Worm (Caenorhabditis elegans) whole organism, late embryonic: Measurements from ENCODE around the gene cnnm-1.

Experiments
- K09A11.1 ChIP-seq: sonication (generic microtip); optimal IDR thresholded peaks from 2 replicates; lab custom pipeline; 2017; ENCODE audit warnings: antibody characterized with exemption, mild to moderate bottlenecking, missing genetic modification characterization, missing compliant biosample characterization; ENCODE audit not compliant: insufficient read depth
- ceh-24 ChIP-seq: sonication (generic microtip); optimal IDR thresholded peaks from 2 replicates; lab custom pipeline; 2016; ENCODE audit warnings: mild to moderate bottlenecking, missing genetic modification characterization, missing compliant biosample characterization
- ceh-30 ChIP-seq: fragments of 150-350 bp; optimal IDR thresholded peaks from 2 replicates; lab custom pipeline; 2014; ENCODE audit warnings: missing biosample characterization, missing genetic modification characterization
- ceh-31 ChIP-seq: sonication (generic microtip); optimal IDR thresholded peaks from 2 replicates; lab custom pipeline; 2016; ENCODE audit warnings: missing genetic modification characterization, missing compliant biosample characterization
- ceh-6 ChIP-seq: fragments of 200-800 bp; sonication (Bioruptor generic); optimal IDR thresholded peaks from 2 replicates; lab custom pipeline; 2018; ENCODE audit warnings: mild to moderate bottlenecking, missing genetic modification characterization, missing compliant biosample characterization
- dve-1 ChIP-seq: sonication (generic microtip); optimal IDR thresholded peaks from 2 replicates; lab custom pipeline; 2017; ENCODE audit warnings: antibody characterized with exemption, mild to moderate bottlenecking, missing genetic modification characterization, missing compliant biosample characterization
- elt-2 ChIP-seq: sonication (generic microtip); optimal IDR thresholded peaks from 2 replicates; lab custom pipeline; 2016; ENCODE audit warnings: missing genetic modification reagents, missing genetic modification characterization, missing compliant biosample characterization
- elt-4 ChIP-seq: sonication (generic microtip); optimal IDR thresholded peaks from 2 replicates; lab custom pipeline; 2016; ENCODE audit warnings: missing genetic modification characterization, missing compliant biosample characterization
- fax-1 ChIP-seq: sonication (generic microtip); optimal IDR thresholded peaks from 2 replicates; lab custom pipeline; 2016; ENCODE audit warnings: missing genotype, missing genetic modification characterization, missing compliant biosample characterization
- gmeb-2 ChIP-seq: sonication (generic microtip); optimal IDR thresholded peaks from 2 replicates; lab custom pipeline; 2016; ENCODE audit warnings: missing genetic modification characterization, inconsistent platforms, missing compliant biosample characterization
- hlh-13 ChIP-seq: fragments of 200-800 bp; sonication (Bioruptor generic); optimal IDR thresholded peaks from 2 replicates; lab custom pipeline; 2018; ENCODE audit warnings: mild to moderate bottlenecking, missing genetic modification characterization, missing compliant biosample characterization
- hlh-30 ChIP-seq: sonication (generic microtip); optimal IDR thresholded peaks from 2 replicates; lab custom pipeline; 2017; ENCODE audit warnings: antibody characterized with exemption, missing genetic modification characterization, missing compliant biosample characterization; ENCODE audit not compliant: insufficient read depth
- hlh-6 ChIP-seq: sonication (generic microtip); optimal IDR thresholded peaks from 2 replicates; lab custom pipeline; 2016; ENCODE audit warnings: missing genotype, missing genetic modification characterization, missing compliant biosample characterization
- hlh-8 ChIP-seq: sonication (generic microtip); optimal IDR thresholded peaks from 2 replicates; lab custom pipeline; 2016; ENCODE audit warnings: missing genotype, missing genetic modification characterization, missing compliant biosample characterization
- lin-11 ChIP-seq: fragments of 200-800 bp; sonication (Bioruptor generic); optimal IDR thresholded peaks from 2 replicates; lab custom pipeline; 2018; ENCODE audit warnings: mild to moderate bottlenecking, missing genetic modification characterization, missing compliant biosample characterization
- mec-3 ChIP-seq: sonication (generic microtip); optimal IDR thresholded peaks from 2 replicates; lab custom pipeline; 2016; ENCODE audit warnings: borderline replicate concordance, missing genetic modification characterization, missing compliant biosample characterization
- nhr-11 ChIP-seq: fragments of 150-350 bp; optimal IDR thresholded peaks from 2 replicates; lab custom pipeline; 2014; ENCODE audit warnings: missing biosample characterization, missing genetic modification characterization
- nhr-232 ChIP-seq: sonication (generic microtip); optimal IDR thresholded peaks from 2 replicates; lab custom pipeline; 2016; ENCODE audit warnings: missing genetic modification characterization, missing compliant biosample characterization
- odd-2 ChIP-seq: sonication (generic microtip); optimal IDR thresholded peaks from 2 replicates; lab custom pipeline; 2017; ENCODE audit warnings: antibody characterized with exemption, mild to moderate bottlenecking, missing genetic modification characterization, missing compliant biosample characterization
- pat-9 ChIP-seq: fragments of 200-800 bp; sonication (Bioruptor generic); optimal IDR thresholded peaks from 2 replicates; lab custom pipeline; 2018; ENCODE audit warnings: mild to moderate bottlenecking, missing genetic modification characterization, moderate library complexity, missing compliant biosample characterization
- pha-4 ChIP-seq: fragments of 150-350 bp; optimal IDR thresholded peaks from 2 replicates; lab custom pipeline; 2018; ENCODE audit warnings: missing biosample characterization, missing genetic modification reagents, missing genetic modification characterization
- pqm-1 ChIP-seq: sonication (generic microtip); optimal IDR thresholded peaks from 2 replicates; lab custom pipeline; 2016; ENCODE audit warnings: missing genetic modification characterization, missing compliant biosample characterization
- ref-2 ChIP-seq: sonication (generic microtip); optimal IDR thresholded peaks from 2 replicates; lab custom pipeline; 2016; ENCODE audit warnings: missing genetic modification characterization, missing compliant biosample characterization
- rnt-1 ChIP-seq: sonication (generic microtip); optimal IDR thresholded peaks from 2 replicates; lab custom pipeline; 2016; ENCODE audit warnings: missing genetic modification characterization, missing compliant biosample characterization
- sdc-2 ChIP-seq: sonication (generic microtip); optimal IDR thresholded peaks from 2 replicates; lab custom pipeline; 2016; ENCODE audit warnings: missing genotype, missing genetic modification characterization, missing compliant biosample characterization
- sox-2 ChIP-seq: fragments of 200-800 bp; sonication (Bioruptor generic); IDR thresholded peaks from 2 replicates; pipeline ENCODE4 v1.3.6; 2022; ENCODE audit warnings: missing genetic modification reagents, missing genetic modification characterization, missing compliant biosample characterization
- syd-9 ChIP-seq: sonication (generic microtip); optimal IDR thresholded peaks from 2 replicates; lab custom pipeline; 2016; ENCODE audit warnings: mild to moderate bottlenecking, missing genetic modification characterization, moderate library complexity, missing compliant biosample characterization
- tbx-7 ChIP-seq: sonication (generic microtip); optimal IDR thresholded peaks from 2 replicates; lab custom pipeline; 2016; ENCODE audit warnings: missing genotype, missing genetic modification characterization, missing compliant biosample characterization
- unc-3 ChIP-seq, 2 experiments: fragments of 200-800 bp in 1 of 2; sonication (Bioruptor generic) in 1 of 2; sonication (generic microtip) in 1 of 2; conservative IDR thresholded peaks in 1 of 2; optimal IDR thresholded peaks in 1 of 2; 2 replicates each; pipeline versions ENCODE4 v1.3.6 to Lab custom; 2016 to 2022; ENCODE audit warnings: missing compliant biosample characterization in 2 of 2, missing genetic modification characterization in 2 of 2, missing genetic modification reagents in 1 of 2
- unc-42 ChIP-seq: sonication (generic microtip); optimal IDR thresholded peaks from 2 replicates; lab custom pipeline; 2016; ENCODE audit warnings: missing genotype, missing genetic modification characterization, missing compliant biosample characterization
- unc-55 ChIP-seq: sonication (generic microtip); optimal IDR thresholded peaks from 2 replicates; lab custom pipeline; 2017; ENCODE audit warnings: missing biosample characterization, missing genetic modification reagents, missing genetic modification characterization

Gene cnnm-1

DNA sequence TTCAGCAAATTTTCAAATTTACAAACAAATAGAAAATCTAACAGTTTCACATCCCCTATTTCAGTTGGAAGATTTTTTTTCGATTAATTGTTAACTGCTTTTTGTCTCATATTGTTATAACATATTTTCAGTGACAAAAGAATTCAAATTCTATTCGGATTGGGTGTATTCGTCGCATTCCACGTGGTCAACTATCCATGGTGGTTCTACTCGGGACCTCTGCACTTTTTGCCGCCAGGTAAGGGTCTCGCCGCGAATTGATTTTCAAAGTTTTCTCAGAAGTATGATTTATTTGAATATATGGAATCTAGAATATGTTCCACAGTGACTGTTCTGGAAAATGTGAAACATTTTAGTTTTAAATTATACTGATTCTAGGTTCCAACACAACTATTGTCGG is 41.9 kb upstream of the cnnm-1 start:
- TF ChIP-seq dve-1 (tag; lab: Kevin White, UChicago) (no peak), odd-2 (tag; lab: Kevin White, UChicago) (no peak), hlh-30 (tag; lab: Kevin White, UChicago) (no peak), hlh-6 (tag; lab: Kevin White, UChicago) (no peak), gmeb-2 (no peak), hlh-8 (tag; lab: Kevin White, UChicago) (no peak), mec-3 (tag; lab: Kevin White, UChicago) (no peak)

DNA sequence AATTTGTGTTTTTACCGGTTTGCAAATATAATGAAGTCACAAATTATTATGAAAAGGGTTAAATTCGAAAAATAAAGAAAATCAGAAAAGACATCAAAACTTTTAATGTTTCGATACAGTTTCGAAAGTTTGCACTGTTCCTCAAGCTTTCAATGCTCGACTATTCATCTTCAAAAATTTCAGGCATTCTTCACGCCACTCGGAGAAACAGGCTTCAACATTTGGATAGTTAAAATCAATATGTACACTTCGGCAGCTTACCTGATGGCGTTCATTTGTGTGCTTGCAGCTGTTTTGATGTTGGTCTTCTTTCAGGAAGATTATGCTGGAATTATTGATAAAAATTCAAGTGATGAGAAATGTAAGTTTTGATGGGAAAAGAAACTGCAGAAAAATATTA is 40.5 kb upstream of the cnnm-1 start:
- TF ChIP-seq sdc-2 (tag; lab: Kevin White, UChicago), result no peak
- TF ChIP-seq fax-1 (tag; lab: Kevin White, UChicago), result no peak
- no peak for TF ChIP-seq hlh-6 (tag; lab: Kevin White, UChicago)
- no peak for TF ChIP-seq hlh-30 (tag; lab: Kevin White, UChicago)
- no peak for TF ChIP-seq ceh-31 (tag; lab: Kevin White, UChicago)
- no peak for TF ChIP-seq pha-4
- TF ChIP-seq ceh-30 (tag; lab: Kevin White, UChicago), result no peak
- no peak for TF ChIP-seq hlh-13 (GFP tag; lab: Kevin White, UChicago)
- no peak for TF ChIP-seq ceh-6
- no peak for TF ChIP-seq unc-55
- no peak for TF ChIP-seq pat-9
- TF ChIP-seq nhr-232 (tag; lab: Kevin White, UChicago), result no peak
- TF ChIP-seq, all 69 proteins: peak for 0

DNA sequence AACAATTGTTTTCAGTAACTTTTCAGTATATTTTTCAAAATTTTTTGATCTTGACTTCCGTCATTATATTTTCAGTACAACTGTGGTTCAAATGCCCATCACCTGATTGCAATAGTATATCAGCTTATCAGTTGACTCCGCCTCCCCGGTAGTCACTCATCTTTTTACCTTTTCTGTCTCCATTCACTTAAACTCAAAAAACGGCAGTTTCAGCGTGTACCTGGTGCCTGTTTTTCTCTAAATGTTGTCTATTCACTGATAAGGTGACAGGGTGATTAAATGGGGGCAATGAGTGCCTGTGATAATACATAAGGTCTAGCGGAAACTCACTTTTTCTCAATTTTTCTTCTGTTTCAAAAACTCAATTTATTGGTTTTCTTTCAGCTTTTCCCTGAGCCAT is 38.6 kb upstream of the cnnm-1 start, which contains the start of gene ZK550.2:
ZK550.2 (plus strand) TSS at position 385 of the 400 bp plus-strand sequence.
- TF ChIP-seq K09A11.1 (tag; lab: Kevin White, UChicago), result no peak
- peak; percentile 85 for TF ChIP-seq elt-2 (tag; lab: Kevin White, UChicago)
- TF ChIP-seq elt-4, result no peak
- no peak for TF ChIP-seq ceh-24 (tag; lab: Kevin White, UChicago)
- no peak for TF ChIP-seq lin-11 (tag; lab: Kevin White, UChicago)
- peak; percentile 54 for TF ChIP-seq pqm-1 (tag; lab: Kevin White, UChicago)
- no peak for TF ChIP-seq dve-1 (tag; lab: Kevin White, UChicago)

DNA sequence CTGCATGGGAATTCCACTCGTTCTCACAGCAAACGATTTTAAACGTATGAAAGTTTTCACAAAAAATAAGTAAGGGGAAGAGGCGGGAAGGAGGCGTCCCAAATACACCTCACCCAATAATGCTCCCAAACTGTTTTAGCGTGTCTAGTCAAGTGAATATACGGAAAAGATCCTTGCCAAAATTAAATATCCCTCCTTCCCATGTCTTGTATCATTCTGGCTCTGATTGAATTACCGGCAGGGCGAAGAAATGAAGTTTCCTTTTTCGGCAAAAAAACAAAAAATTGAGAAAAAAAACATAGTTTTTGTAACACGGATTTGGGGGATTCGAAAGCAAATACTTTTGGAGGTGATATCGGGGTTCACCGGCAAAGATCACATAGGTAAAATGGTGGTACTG is 32.3 kb upstream of the cnnm-1 start:
- no peak for TF ChIP-seq rnt-1 (tag; lab: Kevin White, UChicago)
- TF ChIP-seq unc-42 (tag; lab: Kevin White, UChicago), result peak; percentile 71

DNA sequence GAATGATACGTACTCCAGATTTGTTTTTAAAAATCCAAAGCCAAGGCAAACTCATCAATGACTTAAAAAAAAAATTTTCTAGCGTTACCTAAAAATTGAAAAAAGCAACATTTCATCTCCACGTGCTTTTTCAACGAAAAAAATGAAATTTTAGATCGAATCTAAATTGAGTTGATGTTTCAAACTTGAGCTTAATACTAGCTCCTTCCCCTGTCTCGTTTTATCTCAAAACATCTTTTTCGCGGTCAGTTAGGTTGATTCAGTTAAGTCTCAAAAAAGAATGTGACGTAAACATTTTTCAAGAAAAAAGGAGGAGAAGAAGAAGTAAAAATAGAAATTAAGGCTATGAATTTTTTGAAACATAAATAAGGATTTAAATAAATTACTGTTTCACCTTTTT is 30.4 kb upstream of the cnnm-1 start:
- TF ChIP-seq unc-3 (GFP tag; conservative IDR thresholded peaks at IDR 0.05; lab: Robert Waterston, UW) (no peak), unc-3 (tag; optimal IDR thresholded peaks at IDR 0.05; lab: Kevin White, UChicago) (no peak), unc-42 (tag; lab: Kevin White, UChicago) (peak; percentile 34), nhr-11 (tag; lab: Kevin White, UChicago) (no peak), dve-1 (tag; lab: Kevin White, UChicago) (no peak)

DNA sequence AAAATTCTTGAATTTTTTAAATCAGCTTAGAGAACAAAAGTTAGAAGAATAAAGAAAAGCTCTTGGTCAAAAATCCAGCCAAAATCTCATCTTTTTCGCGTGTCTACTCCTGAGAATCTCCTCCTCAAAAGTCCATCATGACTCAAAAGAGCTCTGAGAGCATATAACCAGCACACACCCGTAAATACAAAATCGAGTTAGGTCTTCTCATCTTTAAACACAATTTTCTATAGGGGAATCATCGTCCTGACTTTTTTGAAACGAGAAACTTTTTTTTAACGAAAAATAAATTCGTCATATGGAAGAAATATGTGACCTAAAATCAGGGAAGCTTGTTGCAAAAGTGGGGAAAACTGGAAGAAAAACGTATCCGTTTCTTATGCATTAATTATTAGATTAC is 26.8 kb upstream of the cnnm-1 start:
- TF ChIP-seq ref-2 (tag; lab: Kevin White, UChicago) (no peak), syd-9 (no peak), unc-42 (tag; lab: Kevin White, UChicago) (peak; percentile 94)
- TF ChIP-seq, all 69 proteins: peak for 1

DNA sequence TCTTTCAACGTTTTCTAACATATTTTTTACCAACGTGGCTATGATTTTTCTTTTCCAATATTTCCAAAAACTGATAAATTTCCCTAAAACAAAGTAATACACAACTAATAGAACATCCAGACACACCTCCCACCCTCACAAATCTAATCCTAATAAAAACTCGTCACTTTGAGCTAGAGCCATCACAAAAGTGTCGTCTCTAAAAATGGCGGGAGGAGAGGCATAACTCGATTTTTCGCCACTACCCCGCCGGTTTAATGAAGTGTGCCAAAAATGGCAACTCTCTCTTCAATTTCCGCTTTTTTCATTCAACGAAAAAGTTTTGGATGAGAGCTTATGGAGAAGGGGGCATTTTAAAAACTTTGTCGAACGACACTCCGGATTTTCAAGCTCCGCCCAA is 26.3 kb upstream of the cnnm-1 start:
- TF ChIP-seq unc-42 (tag; lab: Kevin White, UChicago) (peak; percentile 58), tbx-7 (tag; lab: Kevin White, UChicago) (no peak), sox-2 (GFP tag; lab: Robert Waterston, UW) (no peak)
